Worm (Caenorhabditis elegans) whole organism, L1 larva: Measurements from ENCODE around the gene jkk-1.

Experiments used
- hlh-17 ChIP-seq: fragments of 200-800 bp; sonication (Bioruptor generic); optimal IDR thresholded peaks from 2 replicates; lab custom pipeline; 2018; ENCODE audit warnings: missing genetic modification characterization, mild to moderate bottlenecking, missing compliant biosample characterization, moderate library complexity, borderline replicate concordance
- irx-1 ChIP-seq: sonication (generic microtip); optimal IDR thresholded peaks from 2 replicates; lab custom pipeline; 2016; ENCODE audit warnings: missing genetic modification characterization, missing compliant biosample characterization
- jun-1 ChIP-seq: fragments of 150-350 bp; optimal IDR thresholded peaks from 2 replicates; lab custom pipeline; 2014; ENCODE audit warnings: missing biosample characterization, missing genetic modification reagents, missing genetic modification characterization
- mef-2 ChIP-seq: fragments of 150-350 bp; optimal IDR thresholded peaks from 2 replicates; lab custom pipeline; 2014; ENCODE audit warnings: missing biosample characterization, missing genetic modification characterization
- nhr-76 ChIP-seq: sonication (generic microtip); optimal IDR thresholded peaks from 2 replicates; lab custom pipeline; 2017; ENCODE audit warnings: missing biosample characterization, missing genetic modification characterization
- unc-62 ChIP-seq: fragments of 150-350 bp; optimal IDR thresholded peaks from 2 replicates; lab custom pipeline; 2014; ENCODE audit warnings: missing biosample characterization, missing genetic modification reagents, missing genetic modification characterization
- unc-86 ChIP-seq: sonication (generic microtip); optimal IDR thresholded peaks from 2 replicates; lab custom pipeline; 2016; ENCODE audit warnings: missing genetic modification characterization, missing compliant biosample characterization
- ztf-4 ChIP-seq: fragments of 150-350 bp; optimal IDR thresholded peaks from 2 replicates; lab custom pipeline; 2014; ENCODE audit warnings: missing biosample characterization, missing genetic modification characterization

DNA sequence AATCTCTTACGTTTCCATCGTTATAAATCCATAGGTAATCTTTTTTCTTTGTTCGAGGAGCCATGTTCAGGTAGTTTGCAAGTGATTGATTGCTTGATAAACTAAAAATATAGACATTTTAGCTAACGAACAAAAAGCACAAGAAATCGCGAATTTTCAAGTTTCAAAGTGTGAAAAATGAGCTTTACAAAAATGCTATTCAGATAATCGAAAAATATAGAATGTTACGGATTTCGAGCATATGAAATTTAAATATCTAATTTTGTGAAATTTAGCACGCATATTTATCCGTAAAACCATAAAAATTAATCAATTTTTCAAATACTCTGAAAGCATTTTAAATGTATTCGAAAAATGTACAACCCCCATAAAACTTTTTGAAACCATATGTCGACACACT, 32.9 kb upstream of the jkk-1 start, which contains the start of gene C26B9.6:
- TF ChIP-seq nhr-76 (no peak), hlh-17 (GFP tag; lab: Kevin White, UChicago) (no peak), unc-62 (GFP tag; lab: Kevin White, UChicago) (no peak), jun-1 (tag; lab: Kevin White, UChicago) (no peak), ztf-4 (tag; lab: Kevin White, UChicago) (no peak), unc-86 (tag; lab: Kevin White, UChicago) (no peak), mef-2 (tag; lab: Kevin White, UChicago) (no peak), irx-1 (tag; lab: Kevin White, UChicago) (no peak)
